Fruit fly (Drosophila melanogaster) whole organism, pupa: Measurements from ENCODE around the gene CG8141.

Source experiments
- CG12605 ChIP-seq: fragments of 200-800 bp; sonication (Bioruptor generic); IDR thresholded peaks from 2 replicates; pipeline ENCODE4 v1.3.6; 2022; ENCODE audit warnings: missing biosample characterization, missing genetic modification characterization
- CG15710 ChIP-seq: fragments of 200-800 bp; sonication (Bioruptor generic); optimal IDR thresholded peaks from 2 replicates; lab custom pipeline; 2018; ENCODE audit warnings: missing biosample characterization, mild to moderate bottlenecking, missing genetic modification characterization, moderate library complexity
- CG17806 ChIP-seq: fragments of 200-800 bp; sonication (Bioruptor generic); optimal IDR thresholded peaks from 2 replicates; lab custom pipeline; 2018; ENCODE audit warnings: missing biosample characterization, mild to moderate bottlenecking, missing genetic modification characterization, moderate library complexity
- CG32121 ChIP-seq: fragments of 200-800 bp; sonication (Bioruptor generic); IDR thresholded peaks from 2 replicates; pipeline ENCODE4 v1.3.6; 2022; ENCODE audit warnings: missing biosample characterization, missing genetic modification characterization
- Pif1A ChIP-seq: fragments of 200-800 bp; sonication (Bioruptor generic); optimal IDR thresholded peaks from 3 replicates; lab custom pipeline; 2016; ENCODE audit warnings: missing biosample characterization, missing genetic modification characterization

- TF ChIP-seq CG12605 = no peak
- TF ChIP-seq CG32121 (GFP tag; lab: Robert Waterston, UW) = no peak
- no peak for TF ChIP-seq Pif1A (GFP tag; lab: Kevin White, UChicago)
- TF ChIP-seq CG15710 (tag; lab: Kevin White, UChicago) = no peak
- TF ChIP-seq CG17806 (tag; lab: Kevin White, UChicago) = no peak
These were observed at the start of gene CG8141 for dm6 chr3R:13191299-13191698.
